Fruit fly (Drosophila melanogaster): Measurements from ENCODE around the gene ome.
A peak's percentile ranks its signal among the peaks of the same experiment; 100 is the strongest.

The ome gene

DNA sequence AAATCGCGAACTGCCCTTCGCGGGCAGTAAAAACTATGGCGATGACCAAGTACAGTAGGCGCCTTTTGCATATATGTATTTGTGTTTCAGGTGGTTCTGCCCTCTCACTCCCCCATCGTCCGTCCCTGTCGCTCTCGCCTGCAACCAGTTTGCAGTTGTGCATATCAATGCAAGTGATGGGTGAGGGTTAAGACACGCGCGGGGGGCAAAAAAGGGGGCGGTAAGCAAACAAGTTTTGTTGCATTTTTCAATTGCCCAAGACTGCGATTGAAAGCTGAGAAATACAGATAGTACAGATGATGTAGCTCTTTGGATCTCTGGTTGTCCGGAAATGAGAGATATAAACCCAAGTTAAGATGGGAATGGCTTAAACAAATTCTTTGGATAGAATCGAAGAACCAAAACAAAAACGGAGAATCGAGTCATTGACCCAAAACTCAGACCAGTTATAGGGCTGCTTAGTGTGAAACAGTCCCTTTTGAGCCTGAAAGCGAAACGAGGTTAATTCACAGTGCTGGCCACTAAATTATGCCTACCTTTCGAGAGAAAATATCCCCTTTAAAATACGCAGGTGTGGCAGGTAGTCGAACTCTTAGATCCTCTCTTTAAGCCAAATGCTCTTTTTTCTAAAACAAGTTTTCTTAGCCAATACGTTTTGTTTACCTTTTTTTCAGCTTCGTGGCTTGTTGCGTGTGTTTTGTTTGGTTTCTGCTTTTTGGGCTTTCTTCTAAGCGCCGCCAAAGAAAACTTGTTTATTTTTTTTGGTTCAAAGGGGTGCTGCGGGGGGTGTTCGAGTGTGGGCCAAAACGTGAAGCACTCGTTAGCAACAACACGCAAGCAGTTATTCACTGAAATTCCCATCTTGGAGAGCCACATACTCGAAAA is 48.0 kb upstream of the ome start (continued):
- TF ChIP-seq sens (GFP tag): peak; percentile 83
- TF ChIP-seq otp (GFP tag; IDR thresholded peaks at IDR 0.05): peak; percentile 48; the same call in 1 of the 3 replicates
- TF ChIP-seq vvl (GFP tag; IDR thresholded peaks at IDR 0.05): peak; percentile 71
- no peak for TF ChIP-seq p53 (GFP tag; optimal IDR thresholded peaks at IDR 0.05)
- no peak for TF ChIP-seq fru (optimal IDR thresholded peaks at IDR 0.05)
- TF ChIP-seq lov (optimal IDR thresholded peaks at IDR 0.05): no peak
- TF ChIP-seq lov (GFP tag; IDR thresholded peaks at IDR 0.05): no peak
- TF ChIP-seq chinmo (GFP tag; IDR thresholded peaks at IDR 0.05; ENCODE audit: partially characterized antibody): peak; percentile 61; the same call in 2 of the 4 replicates
- TF ChIP-seq Trl (optimal IDR thresholded peaks at IDR 0.05): peak; percentile 54 to 74
- TF ChIP-seq Trl (GFP tag; optimal IDR thresholded peaks at IDR 0.05): no peak
- TF ChIP-seq CG15269 (tag; optimal IDR thresholded peaks at IDR 0.05): peak; percentile 34
- TF ChIP-seq lmd (GFP tag; IDR thresholded peaks at IDR 0.05): no peak
- peak; percentile 17 for TF ChIP-seq CG31365 (tag; optimal IDR thresholded peaks at IDR 0.05)
- TF ChIP-seq CG2678 (tag; optimal IDR thresholded peaks at IDR 0.05): peak; percentile 3
- TF ChIP-seq dpn (GFP tag; optimal IDR thresholded peaks at IDR 0.05): no peak
- TF ChIP-seq D19A (tag; optimal IDR thresholded peaks at IDR 0.05): peak; percentile 13
- TF ChIP-seq psq (GFP tag; optimal IDR thresholded peaks at IDR 0.05): peak; percentile 73
- TF ChIP-seq org-1 (GFP tag; optimal IDR thresholded peaks at IDR 0.05): no peak
- 0 out of 3 replicates have a peak, but pooled peaks have one; percentile 11 for TF ChIP-seq dysf (GFP tag; IDR thresholded peaks at IDR 0.05)
- TF ChIP-seq CG4707 (GFP tag; optimal IDR thresholded peaks at IDR 0.05): peak; percentile 12
- TF ChIP-seq kni (GFP tag; optimal IDR thresholded peaks at IDR 0.05): peak; percentile 61
- peak; percentile 49 for TF ChIP-seq lbe (GFP tag; optimal IDR thresholded peaks at IDR 0.05)
- peak; percentile 60 for TF ChIP-seq CG10543 (GFP tag; optimal IDR thresholded peaks at IDR 0.05)
- TF ChIP-seq CG7987 (GFP tag; optimal IDR thresholded peaks at IDR 0.05): peak; percentile 21
- no peak for TF ChIP-seq nau (GFP tag; optimal IDR thresholded peaks at IDR 0.05)
- peak; percentile 46; the same call in 1 of the 2 replicates for TF ChIP-seq Awh (GFP tag; IDR thresholded peaks at IDR 0.05)
- TF ChIP-seq CG15073 (GFP tag; optimal IDR thresholded peaks at IDR 0.05): peak; percentile 93
- TF ChIP-seq Med (GFP tag): peak; percentile 34
- no peak for TF ChIP-seq dati (GFP tag; IDR thresholded peaks at IDR 0.05)
- TF ChIP-seq sqz (GFP tag; optimal IDR thresholded peaks at IDR 0.05): peak; percentile 98
- peak; percentile 31 for TF ChIP-seq CG8388 (GFP tag; optimal IDR thresholded peaks at IDR 0.05)
- peak; percentile 62 for TF ChIP-seq cwo (GFP tag; optimal IDR thresholded peaks at IDR 0.05)
- peak; percentile 66 for TF ChIP-seq sug (tag; optimal IDR thresholded peaks at IDR 0.05)
- peak; percentile 74 for TF ChIP-seq CG13894 (tag; optimal IDR thresholded peaks at IDR 0.05)
- TF ChIP-seq scrt (GFP tag; optimal IDR thresholded peaks at IDR 0.05): peak; percentile 57
- TF ChIP-seq CG17359 (tag; optimal IDR thresholded peaks at IDR 0.05): no peak
- no peak for TF ChIP-seq Oli (tag; optimal IDR thresholded peaks at IDR 0.05)
- TF ChIP-seq dm (GFP tag; optimal IDR thresholded peaks at IDR 0.05): no peak
- no peak for TF ChIP-seq CG4282 (GFP tag; optimal IDR thresholded peaks at IDR 0.05)
- TF ChIP-seq Dbx (GFP tag; IDR thresholded peaks at IDR 0.05): no peak
- TF ChIP-seq pan (optimal IDR thresholded peaks at IDR 0.05): no peak
- TF ChIP-seq pan (GFP tag; optimal IDR thresholded peaks at IDR 0.05 in 1 of 2, IDR thresholded peaks at IDR 0.05 in 1 of 2): peak in 1 of 2 experiments; percentile 44
- peak; percentile 7 for TF ChIP-seq CG6813 (GFP tag; optimal IDR thresholded peaks at IDR 0.05)
- TF ChIP-seq nom (GFP tag; optimal IDR thresholded peaks at IDR 0.05): peak; percentile 65
- peak; percentile 80 for TF ChIP-seq CG17802 (tag; optimal IDR thresholded peaks at IDR 0.05)
- TF ChIP-seq B-H2 (GFP tag; optimal IDR thresholded peaks at IDR 0.05): peak; percentile 37
- TF ChIP-seq CG8290 (GFP tag; optimal IDR thresholded peaks at IDR 0.05): no peak
- no peak for TF ChIP-seq CG8290 (tag; optimal IDR thresholded peaks at IDR 0.05)
- peak; percentile 45 for TF ChIP-seq Blimp-1 (GFP tag; optimal IDR thresholded peaks at IDR 0.05)

All from whole organism, embryonic.